Worm (Caenorhabditis elegans): ENCODE measurements around the gene swip-10.

- TF ChIP-seq nhr-11 (tag; optimal IDR thresholded peaks at IDR 0.05) (no peak), nhr-77 (tag; optimal IDR thresholded peaks at IDR 0.05) (no peak), ztf-4 (tag; optimal IDR thresholded peaks at IDR 0.05) (no peak), lin-39 (tag; optimal IDR thresholded peaks at IDR 0.05) (no peak), pha-4 (tag; optimal IDR thresholded peaks at IDR 0.05) (peak; percentile 66), pqm-1 (tag; optimal IDR thresholded peaks at IDR 0.05) (peak; percentile 73), unc-62 (GFP tag; optimal IDR thresholded peaks at IDR 0.05) (no peak), zag-1 (tag; optimal IDR thresholded peaks at IDR 0.05) (no peak), ceh-9 (tag; optimal IDR thresholded peaks at IDR 0.05) (no peak), mml-1 (tag; optimal IDR thresholded peaks at IDR 0.05) (no peak)
Observed at ce11 chrX:2090493-2090892, 27.6 kb downstream of the swip-10 start.
